Worm (Caenorhabditis elegans) whole organism, young adult: ENCODE measurements around the gene clec-124.

ENCODE experiments used
- B0019.2 ChIP-seq: fragments of 200-800 bp; sonication (Bioruptor generic); conservative IDR thresholded peaks from 2 replicates; pipeline ENCODE4 v1.3.6; 2022; ENCODE audit warnings: missing genetic modification reagents, missing genetic modification characterization, missing compliant biosample characterization
- F33H1.4 ChIP-seq: fragments of 200-800 bp; sonication (Bioruptor generic); IDR thresholded peaks from 2 replicates; pipeline ENCODE4 v1.3.6; 2022; ENCODE audit warnings: missing genetic modification reagents, missing genetic modification characterization, missing compliant biosample characterization
- K12H6.12 ChIP-seq: fragments of 200-800 bp; sonication (Bioruptor generic); optimal IDR thresholded peaks from 2 replicates; lab custom pipeline; 2018; ENCODE audit warnings: mild to moderate bottlenecking, missing genetic modification characterization, missing compliant biosample characterization
- Y53F4B.3 ChIP-seq: fragments of 200-800 bp; sonication (Bioruptor generic); IDR thresholded peaks from 2 replicates; pipeline ENCODE4 v1.3.6; 2022; ENCODE audit warnings: missing genetic modification reagents, missing genetic modification characterization, missing compliant biosample characterization
- Y53G8AR.9 ChIP-seq: fragments of 200-800 bp; sonication (Bioruptor generic); conservative IDR thresholded peaks from 2 replicates; pipeline ENCODE4 v1.3.6; 2022; ENCODE audit warnings: missing genetic modification reagents, missing genetic modification characterization, missing compliant biosample characterization
- Y67H2A.10 ChIP-seq: fragments of 200-800 bp; sonication (Bioruptor generic); conservative IDR thresholded peaks from 2 replicates; pipeline ENCODE4 v1.3.6; 2022; ENCODE audit warnings: missing genetic modification reagents, missing genetic modification characterization, missing compliant biosample characterization
- akir-1 ChIP-seq: fragments of 200-800 bp; sonication (Bioruptor generic); optimal IDR thresholded peaks from 2 replicates; lab custom pipeline; 2018; ENCODE audit warnings: mild to moderate bottlenecking, missing genetic modification characterization, moderate library complexity, missing compliant biosample characterization
- atf-7 ChIP-seq: sonication (generic microtip); optimal IDR thresholded peaks from 2 replicates; lab custom pipeline; 2017; ENCODE audit warnings: mild to moderate bottlenecking, missing genetic modification characterization, missing compliant biosample characterization
- bed-1 ChIP-seq: fragments of 200-800 bp; sonication (Bioruptor generic); IDR thresholded peaks from 2 replicates; pipeline ENCODE4 v1.3.6; 2022; ENCODE audit warnings: missing genetic modification reagents, missing genetic modification characterization, missing compliant biosample characterization
- efl-1 ChIP-seq: fragments of 150-350 bp; optimal IDR thresholded peaks from 2 replicates; lab custom pipeline; 2014; ENCODE audit warnings: missing biosample characterization, missing genetic modification reagents, missing genetic modification characterization
- egl-18 ChIP-seq: fragments of 200-800 bp; sonication (Bioruptor generic); IDR thresholded peaks from 2 replicates; pipeline ENCODE4 v1.3.6; 2022; ENCODE audit warnings: missing genetic modification reagents, missing genetic modification characterization, missing compliant biosample characterization
- egl-44 ChIP-seq: fragments of 200-800 bp; sonication (Bioruptor generic); IDR thresholded peaks from 2 replicates; pipeline ENCODE4 v1.3.6; 2022; ENCODE audit warnings: missing genetic modification reagents, missing genetic modification characterization, missing compliant biosample characterization
- gei-17 ChIP-seq: fragments of 200-800 bp; sonication (Bioruptor generic); optimal IDR thresholded peaks from 2 replicates; lab custom pipeline; 2018; ENCODE audit warnings: mild to moderate bottlenecking, missing genetic modification characterization, missing compliant biosample characterization
- him-1 ChIP-seq: sonication (generic microtip); optimal IDR thresholded peaks from 2 replicates; lab custom pipeline; 2016; ENCODE audit warnings: missing genotype, missing genetic modification reagents, missing genetic modification characterization, missing compliant biosample characterization
- let-607 ChIP-seq, 2 experiments: fragments of 200-800 bp in 1 of 2; sonication (Bioruptor generic) in 1 of 2; sonication (generic microtip) in 1 of 2; optimal IDR thresholded peaks; 2 replicates each; lab custom pipeline; 2016 to 2018; ENCODE audit warnings: mild to moderate bottlenecking in 2 of 2, missing compliant biosample characterization in 2 of 2, missing genetic modification characterization in 2 of 2, moderate library complexity in 2 of 2, missing genotype in 1 of 2
- madf-3 ChIP-seq: fragments of 200-800 bp; sonication (Bioruptor generic); IDR thresholded peaks from 2 replicates; pipeline ENCODE4 v1.3.6; 2022; ENCODE audit warnings: missing genetic modification reagents, missing genetic modification characterization, missing compliant biosample characterization
- mel-28 ChIP-seq: sonication (generic microtip); optimal IDR thresholded peaks from 2 replicates; lab custom pipeline; 2016; ENCODE audit warnings: borderline replicate concordance, mild to moderate bottlenecking, missing genetic modification characterization, missing compliant biosample characterization
- mes-4 ChIP-seq: sonication (generic microtip); optimal IDR thresholded peaks from 2 replicates; lab custom pipeline; 2016; ENCODE audit warnings: missing genotype, missing genetic modification characterization, missing compliant biosample characterization
- mxl-1 ChIP-seq: sonication (generic microtip); optimal IDR thresholded peaks from 2 replicates; lab custom pipeline; 2016; ENCODE audit warnings: missing genetic modification characterization, missing compliant biosample characterization
- nfya-1 ChIP-seq: sonication (generic microtip); optimal IDR thresholded peaks from 2 replicates; lab custom pipeline; 2017; ENCODE audit warnings: antibody characterized with exemption, missing compliant biosample characterization, missing genetic modification characterization, borderline replicate concordance; ENCODE audit not compliant: insufficient read depth
- nhr-80 ChIP-seq: sonication (generic microtip); optimal IDR thresholded peaks from 2 replicates; lab custom pipeline; 2016; ENCODE audit warnings: missing genetic modification characterization, missing compliant biosample characterization
- nhr-90 ChIP-seq: sonication (generic microtip); optimal IDR thresholded peaks from 2 replicates; lab custom pipeline; 2016; ENCODE audit warnings: missing genotype, mild to moderate bottlenecking, missing genetic modification characterization, missing compliant biosample characterization
- pbrm-1 ChIP-seq: fragments of 200-800 bp; sonication (Bioruptor generic); IDR thresholded peaks from 2 replicates; pipeline ENCODE4 v1.3.6; 2022; ENCODE audit warnings: missing genetic modification reagents, missing genetic modification characterization, missing compliant biosample characterization
- rcor-1 ChIP-seq: fragments of 200-800 bp; sonication (Bioruptor generic); IDR thresholded peaks from 2 replicates; pipeline ENCODE4 v1.3.6; 2022; ENCODE audit warnings: missing genetic modification reagents, missing genetic modification characterization, missing compliant biosample characterization
- repo-1 ChIP-seq: sonication (generic microtip); optimal IDR thresholded peaks from 2 replicates; lab custom pipeline; 2017; ENCODE audit warnings: mild to moderate bottlenecking, missing genetic modification characterization, missing compliant biosample characterization
- snpc-3.4 ChIP-seq: sonication (generic microtip); optimal IDR thresholded peaks from 2 replicates; lab custom pipeline; 2017; ENCODE audit warnings: missing genetic modification characterization, mild to moderate bottlenecking, missing compliant biosample characterization, antibody characterized with exemption, moderate library complexity, missing genotype, missing genetic modification reagents
- zfh-2 ChIP-seq: fragments of 200-800 bp; sonication (Bioruptor generic); conservative IDR thresholded peaks from 2 replicates; pipeline ENCODE4 v1.3.6; 2022; ENCODE audit warnings: missing genetic modification reagents, missing genetic modification characterization, missing compliant biosample characterization
- ztf-22 ChIP-seq: fragments of 200-800 bp; sonication (Bioruptor generic); optimal IDR thresholded peaks from 2 replicates; lab custom pipeline; 2018; ENCODE audit warnings: mild to moderate bottlenecking, missing genetic modification characterization, moderate library complexity, missing compliant biosample characterization
- ztf-26 ChIP-seq: sonication (generic microtip); optimal IDR thresholded peaks from 2 replicates; lab custom pipeline; 2017; ENCODE audit warnings: missing genetic modification characterization, missing compliant biosample characterization
- ztf-6 ChIP-seq: fragments of 200-800 bp; sonication (Bioruptor generic); IDR thresholded peaks from 2 replicates; pipeline ENCODE4 v1.3.6; 2022; ENCODE audit warnings: missing genetic modification reagents, missing genetic modification characterization, missing compliant biosample characterization

clec-124 gene

DNA sequence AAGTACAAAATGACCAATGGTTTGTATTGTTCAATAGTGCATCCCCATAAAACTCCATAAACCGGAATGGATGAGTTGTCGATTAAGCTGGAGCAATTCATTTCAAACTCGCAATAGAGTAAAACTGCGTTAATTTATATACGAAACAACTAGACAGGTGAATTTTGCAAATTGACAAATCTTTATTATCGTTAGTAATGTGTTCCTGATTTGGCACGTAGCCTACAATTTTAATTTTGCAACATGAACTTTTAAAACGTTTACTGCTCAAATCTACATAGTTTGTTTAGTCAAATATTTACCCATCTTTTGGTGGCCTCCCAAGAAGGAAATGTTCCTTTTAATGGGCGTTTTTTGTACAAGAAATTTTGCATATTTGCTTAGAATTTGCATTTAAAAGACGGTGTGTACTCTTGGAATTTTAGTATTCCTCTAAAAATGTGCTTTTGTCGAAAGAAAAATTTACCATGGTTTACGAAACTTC is 12.4 kb upstream of the clec-124 start, which contains the start of the genes srz-67 and C17F4.11:
srz-67 (minus strand) TSS at position 101 of the 484 bp plus-strand sequence.
C17F4.11 (plus strand) TSS at position 434 of the 484 bp plus-strand sequence.
- no peak for TF ChIP-seq K12H6.12 (tag; lab: Kevin White, UChicago)
- no peak for TF ChIP-seq let-607 (tag; optimal IDR thresholded peaks at IDR 0.05; lab: Kevin White, UChicago)
- TF ChIP-seq egl-44: no peak
- no peak for TF ChIP-seq repo-1 (tag; lab: Kevin White, UChicago)
- no peak for TF ChIP-seq Y53F4B.3 (GFP tag; lab: Robert Waterston, UW)
- TF ChIP-seq nfya-1 (tag; lab: Kevin White, UChicago): no peak
- no peak for TF ChIP-seq mes-4
- no peak for TF ChIP-seq Y67H2A.10 (GFP tag; lab: Robert Waterston, UW)

DNA sequence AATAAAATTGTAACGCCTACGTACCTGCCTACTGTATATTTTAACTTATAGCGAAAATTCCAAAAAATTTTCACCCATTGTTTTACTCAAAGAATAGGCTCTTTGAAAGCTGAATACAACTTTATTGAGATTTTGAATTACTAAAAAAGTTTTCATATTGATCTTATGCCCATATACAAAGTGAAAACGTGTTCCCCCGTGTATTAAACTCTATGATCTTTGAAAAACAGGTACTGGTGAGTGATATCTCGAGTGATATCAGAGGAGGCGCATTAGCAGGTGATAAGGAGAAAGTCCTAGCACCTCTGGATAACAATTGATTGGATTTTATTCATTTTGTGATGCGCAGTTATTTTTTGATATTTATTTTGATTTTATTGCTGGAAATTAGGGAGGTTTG is 9.3 kb upstream of the clec-124 start, which contains the start of gene C17F4.3:
C17F4.3 (plus strand) TSS at position 301 of the 400 bp plus-strand sequence.
- no peak for TF ChIP-seq mel-28
- TF ChIP-seq efl-1 (GFP tag; lab: Kevin White, UChicago): no peak
- TF ChIP-seq, all 124 proteins: peak for 0

DNA sequence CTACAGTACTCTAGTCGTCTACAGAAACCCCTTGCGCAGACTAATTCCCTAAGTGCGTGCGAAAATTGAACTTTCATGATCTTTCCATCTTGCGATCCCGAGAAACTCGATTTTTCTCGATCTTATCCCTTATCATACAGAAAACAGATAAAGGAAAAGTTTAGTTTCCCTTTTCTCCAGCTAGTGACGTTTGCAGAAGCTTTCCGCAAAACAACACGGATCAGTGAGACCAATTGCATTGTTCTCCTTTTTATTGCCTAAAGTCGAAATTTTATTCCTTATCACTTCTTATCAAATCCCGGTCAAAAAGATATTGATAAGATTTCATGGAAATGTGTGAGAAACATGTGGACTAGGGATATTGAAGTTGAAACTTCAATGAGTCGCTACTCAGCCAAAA is 7.7 kb upstream of the clec-124 start:
- TF ChIP-seq akir-1 (GFP tag; lab: Kevin White, UChicago) (no peak), rcor-1 (GFP tag; lab: Robert Waterston, UW) (no peak), ztf-22 (GFP tag; lab: Kevin White, UChicago) (no peak), pbrm-1 (no peak), madf-3 (no peak), Y67H2A.10 (GFP tag; lab: Robert Waterston, UW) (no peak), snpc-3.4 (tag; lab: Kevin White, UChicago) (no peak), ztf-26 (tag; lab: Kevin White, UChicago) (no peak), gei-17 (GFP tag; lab: Kevin White, UChicago) (no peak), B0019.2 (GFP tag; lab: Robert Waterston, UW) (no peak)
- TF ChIP-seq, all 124 proteins: peak for 0

DNA sequence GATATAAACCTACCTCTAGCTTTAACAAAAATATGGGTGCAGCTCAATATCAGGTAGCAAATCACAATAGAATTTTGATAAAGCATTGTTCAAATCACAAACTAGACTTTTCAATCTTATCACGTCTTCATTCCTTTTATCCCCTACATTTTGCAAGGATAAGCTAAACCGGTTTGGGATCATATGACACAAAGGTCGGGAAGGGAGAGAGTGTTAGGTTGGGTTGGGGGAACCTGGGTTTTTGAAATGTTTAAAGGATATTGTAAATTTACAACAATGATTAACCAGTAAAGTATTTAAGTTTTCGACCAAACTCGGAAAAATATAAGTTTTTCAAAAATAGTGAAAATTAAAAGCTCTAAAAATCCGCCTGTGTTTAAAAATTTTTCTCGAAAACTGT is 5.4 kb upstream of the clec-124 start, which contains the start of gene C17F4.12:
C17F4.12 (minus strand) TSS at position 101 of the 400 bp plus-strand sequence.
- TF ChIP-seq atf-7 (tag; lab: Kevin White, UChicago): no peak

DNA sequence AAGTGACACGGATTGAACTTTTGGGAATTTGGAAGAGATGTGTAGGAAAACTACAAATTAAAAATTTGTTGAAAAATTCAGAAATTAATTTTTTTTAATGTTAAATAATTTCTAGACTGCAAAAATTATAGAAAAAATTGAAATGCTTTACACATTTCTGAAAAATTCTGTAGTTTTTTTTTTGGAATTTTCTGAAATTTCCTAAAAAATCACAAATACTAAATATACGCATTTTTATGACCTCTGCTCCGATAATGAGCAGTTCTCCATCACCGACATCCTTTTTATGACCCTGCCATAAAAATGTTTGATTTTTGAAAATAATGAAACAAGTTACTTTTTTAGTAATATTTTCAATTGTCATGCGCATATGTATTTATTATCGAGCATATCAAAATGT is 4.7 kb upstream of the clec-124 start:
- peak; percentile 47; the same call in 1 of the 2 replicates for TF ChIP-seq Y53G8AR.9 (GFP tag; lab: Robert Waterston, UW)
- TF ChIP-seq nhr-80 (tag; lab: Kevin White, UChicago): peak; percentile 74
- no peak for TF ChIP-seq him-1 (tag; lab: Kevin White, UChicago)
- TF ChIP-seq ztf-6 (GFP tag; lab: Robert Waterston, UW): no peak
- no peak for TF ChIP-seq mxl-1 (tag; lab: Kevin White, UChicago)
- TF ChIP-seq egl-18 (GFP tag; lab: Robert Waterston, UW): no peak
- TF ChIP-seq F33H1.4 (GFP tag; lab: Robert Waterston, UW): no peak
- TF ChIP-seq nhr-90: peak; percentile 43
- TF ChIP-seq bed-1 (GFP tag; lab: Robert Waterston, UW): no peak
- no peak for TF ChIP-seq zfh-2 (GFP tag; lab: Robert Waterston, UW)
